Fruit fly (Drosophila melanogaster) whole organism, embryonic: ENCODE measurements around the gene CG7953.

Experiments
- ATbp ChIP-seq: fragments of 200-800 bp; sonication (Bioruptor generic); optimal IDR thresholded peaks from 2 replicates; lab custom pipeline; 2017; ENCODE audit warnings: missing biosample characterization, mild to moderate bottlenecking, missing genetic modification characterization, missing genetic modification reagents
- BtbVII ChIP-seq: fragments of 200-800 bp; sonication (Bioruptor generic); optimal IDR thresholded peaks from 3 replicates; lab custom pipeline; 2017; ENCODE audit warnings: missing biosample characterization, mild to moderate bottlenecking, missing genetic modification characterization
- CG10543 ChIP-seq: fragments of 200-800 bp; sonication (Bioruptor generic); optimal IDR thresholded peaks from 3 replicates; lab custom pipeline; 2017; ENCODE audit warnings: missing biosample characterization, mild to moderate bottlenecking, missing genetic modification characterization, moderate library complexity
- CG13894 ChIP-seq: fragments of 200-800 bp; sonication (Bioruptor generic); optimal IDR thresholded peaks from 3 replicates; lab custom pipeline; 2018; ENCODE audit warnings: missing biosample characterization, mild to moderate bottlenecking, missing genetic modification characterization, moderate library complexity
- CG15601 ChIP-seq: fragments of 200-800 bp; sonication (Bioruptor generic); optimal IDR thresholded peaks from 3 replicates; lab custom pipeline; 2019; ENCODE audit warnings: missing biosample characterization, mild to moderate bottlenecking, missing genetic modification characterization, moderate library complexity
- CG16863 ChIP-seq: fragments of 200-800 bp; sonication (Bioruptor generic); optimal IDR thresholded peaks from 3 replicates; lab custom pipeline; 2016; ENCODE audit warnings: missing biosample characterization, missing genetic modification characterization
- CG17385 ChIP-seq: fragments of 200-800 bp; sonication (Bioruptor generic); optimal IDR thresholded peaks from 3 replicates; lab custom pipeline; 2018; ENCODE audit warnings: missing biosample characterization, mild to moderate bottlenecking, missing genetic modification characterization
- CG2199 ChIP-seq: fragments of 200-800 bp; sonication (Bioruptor generic); IDR thresholded peaks from 3 replicates; pipeline ENCODE4 v1.3.6; 2022; ENCODE audit warnings: missing biosample characterization, missing genetic modification characterization
- CG2678 ChIP-seq: fragments of 200-800 bp; sonication (Bioruptor generic); optimal IDR thresholded peaks from 3 replicates; lab custom pipeline; 2019; ENCODE audit warnings: missing biosample characterization, mild to moderate bottlenecking, missing genetic modification characterization, moderate library complexity
- CG6254 ChIP-seq: fragments of 200-800 bp; sonication (Bioruptor generic); optimal IDR thresholded peaks from 3 replicates; lab custom pipeline; 2017; ENCODE audit warnings: mild to moderate bottlenecking, missing biosample characterization, missing genetic modification reagents, missing genetic modification characterization
- Drgx ChIP-seq: fragments of 200-800 bp; sonication (Bioruptor generic); IDR thresholded peaks from 2 replicates; pipeline ENCODE4 v1.3.6; 2022; ENCODE audit warnings: missing biosample characterization, missing genetic modification characterization
- Ets65A ChIP-seq: fragments of 200-800 bp; sonication (Bioruptor generic); peaks from one replicate; lab custom pipeline; 2016; ENCODE audit warnings: missing biosample characterization, missing genetic modification characterization
- HHEX ChIP-seq: fragments of 200-800 bp; sonication (Bioruptor generic); optimal IDR thresholded peaks from 3 replicates; lab custom pipeline; 2017; ENCODE audit warnings: missing biosample characterization, mild to moderate bottlenecking, missing genetic modification characterization, missing genetic modification reagents
- MTF-1 ChIP-seq: fragments of 200-800 bp; sonication (Bioruptor generic); optimal IDR thresholded peaks from 2 replicates; lab custom pipeline; 2018; ENCODE audit warnings: missing biosample characterization, mild to moderate bottlenecking, missing genetic modification characterization, borderline replicate concordance
- Med ChIP-seq: fragments of 200-800 bp; sonication (Bioruptor generic); peaks from one replicate; lab custom pipeline; 2016; ENCODE audit warnings: missing biosample characterization, missing genetic modification characterization, mild to moderate bottlenecking, inconsistent platforms, moderate library complexity
- Oli ChIP-seq: fragments of 200-800 bp; sonication (Bioruptor generic); optimal IDR thresholded peaks from 2 replicates; lab custom pipeline; 2018; ENCODE audit warnings: missing biosample characterization, mild to moderate bottlenecking, missing genetic modification characterization, moderate library complexity
- Pdp1 ChIP-seq, 2 experiments: fragments of 200-800 bp; sonication (Bioruptor generic); optimal IDR thresholded peaks; 3 replicates each; lab custom pipeline; 2016; ENCODE audit warnings: missing biosample characterization in 2 of 2, missing genetic modification characterization in 2 of 2, mild to moderate bottlenecking in 1 of 2, moderate library complexity in 1 of 2
- Sin3A ChIP-seq: fragments of >200 bp; optimal IDR thresholded peaks from 2 replicates; lab custom pipeline; 2018
- Sox100B ChIP-seq: fragments of 200-800 bp; sonication (Bioruptor generic); optimal IDR thresholded peaks from 3 replicates; lab custom pipeline; 2018; ENCODE audit warnings: missing biosample characterization, mild to moderate bottlenecking, missing genetic modification characterization
- Vsx1 ChIP-seq: fragments of 200-800 bp; sonication (Bioruptor generic); optimal IDR thresholded peaks from 2 replicates; lab custom pipeline; 2017; ENCODE audit warnings: missing biosample characterization, mild to moderate bottlenecking, missing genetic modification characterization, missing genetic modification reagents
- ap ChIP-seq: fragments of 200-800 bp; sonication (Bioruptor generic); IDR thresholded peaks from 2 replicates; pipeline ENCODE4 v1.3.6; 2022; ENCODE audit warnings: missing biosample characterization, missing genetic modification characterization
- ase ChIP-seq: fragments of 200-800 bp; sonication (Bioruptor generic); IDR thresholded peaks from 3 replicates; pipeline ENCODE4 v1.3.6; 2022; ENCODE audit warnings: missing biosample characterization, missing genetic modification characterization
- chinmo ChIP-seq: fragments of 200-800 bp; sonication (Bioruptor generic); IDR thresholded peaks from 4 replicates; pipeline ENCODE4 v1.3.6; 2022; ENCODE audit warnings: missing biosample characterization, missing genetic modification characterization; ENCODE audit not compliant: partially characterized antibody
- crol ChIP-seq: fragments of 200-800 bp; sonication (Bioruptor generic); IDR thresholded peaks from 2 replicates; pipeline ENCODE4 v1.3.6; 2022; ENCODE audit warnings: missing biosample characterization, missing genetic modification characterization
- dati ChIP-seq: fragments of 200-800 bp; sonication (Bioruptor generic); IDR thresholded peaks from 2 replicates; pipeline ENCODE4 v1.3.6; 2022; ENCODE audit warnings: missing biosample characterization, missing genetic modification characterization
- en ChIP-seq: fragments of 200-800 bp; sonication (Bioruptor generic); optimal IDR thresholded peaks from 2 replicates; lab custom pipeline; 2016; ENCODE audit warnings: missing biosample characterization, missing genetic modification characterization
- exex ChIP-seq: fragments of 200-800 bp; sonication (Bioruptor generic); optimal IDR thresholded peaks from 4 replicates; lab custom pipeline; 2018; ENCODE audit warnings: missing biosample characterization, mild to moderate bottlenecking, missing genetic modification characterization, moderate library complexity
- ftz-f1 ChIP-seq: fragments of 200-800 bp; sonication (Bioruptor generic); optimal IDR thresholded peaks from 2 replicates; lab custom pipeline; 2016; ENCODE audit warnings: missing biosample characterization, missing genetic modification characterization
- gcm ChIP-seq: fragments of 200-800 bp; sonication (Bioruptor generic); optimal IDR thresholded peaks from 2 replicates; lab custom pipeline; 2019; ENCODE audit warnings: missing biosample characterization, mild to moderate bottlenecking, missing genetic modification characterization, moderate library complexity
- grau ChIP-seq: fragments of 200-800 bp; optimal IDR thresholded peaks from 3 replicates; lab custom pipeline; 2019; ENCODE audit warnings: missing biosample characterization, mild to moderate bottlenecking, missing genetic modification characterization, moderate library complexity
- grn ChIP-seq: fragments of 200-800 bp; sonication (Bioruptor generic); optimal IDR thresholded peaks from 3 replicates; lab custom pipeline; 2017; ENCODE audit warnings: missing biosample characterization, missing genetic modification characterization
- lab ChIP-seq: fragments of 200-800 bp; sonication (Bioruptor generic); optimal IDR thresholded peaks from 3 replicates; lab custom pipeline; 2017; ENCODE audit warnings: missing biosample characterization, missing genetic modification characterization, mild to moderate bottlenecking, moderate library complexity, missing genetic modification reagents
- nom ChIP-seq: fragments of 200-800 bp; sonication (Bioruptor generic); optimal IDR thresholded peaks from 2 replicates; lab custom pipeline; 2017; ENCODE audit warnings: missing biosample characterization, missing genetic modification characterization, mild to moderate bottlenecking, moderate library complexity, missing genetic modification reagents
- org-1 ChIP-seq: fragments of 200-800 bp; sonication (Bioruptor generic); optimal IDR thresholded peaks from 2 replicates; lab custom pipeline; 2017; ENCODE audit warnings: missing biosample characterization, missing genetic modification characterization
- otp ChIP-seq: fragments of 200-800 bp; sonication (Bioruptor generic); IDR thresholded peaks from 3 replicates; pipeline ENCODE4, ENCODE4 v1.3.6; 2022; ENCODE audit warnings: missing biosample characterization, missing genetic modification characterization
- phol ChIP-seq: fragments of 200-800 bp; sonication (Bioruptor generic); optimal IDR thresholded peaks from 3 replicates; lab custom pipeline; 2018; ENCODE audit warnings: missing biosample characterization, mild to moderate bottlenecking, missing genetic modification characterization, moderate library complexity
- salm ChIP-seq: fragments of 200-800 bp; sonication (Bioruptor generic); optimal IDR thresholded peaks from 2 replicates; lab custom pipeline; 2018; ENCODE audit warnings: missing biosample characterization, mild to moderate bottlenecking, missing genetic modification characterization
- sd ChIP-seq: fragments of 200-800 bp; sonication (Bioruptor generic); optimal IDR thresholded peaks from 3 replicates; lab custom pipeline; 2018; ENCODE audit warnings: missing biosample characterization, mild to moderate bottlenecking, missing genetic modification characterization, moderate library complexity
- sens ChIP-seq: fragments of 200-800 bp; sonication (Bioruptor generic); peaks from one replicate; lab custom pipeline; 2016; ENCODE audit warnings: missing biosample characterization, missing genetic modification characterization
- sens-2 ChIP-seq: fragments of 200-800 bp; sonication (Bioruptor generic); IDR thresholded peaks from 2 replicates; pipeline ENCODE4 v1.3.6; 2022; ENCODE audit warnings: missing biosample characterization, missing genetic modification characterization
- sug ChIP-seq: fragments of 200-800 bp; optimal IDR thresholded peaks from 2 replicates; lab custom pipeline; 2019; ENCODE audit warnings: missing biosample characterization, mild to moderate bottlenecking, missing genetic modification characterization, moderate library complexity
- wor ChIP-seq: fragments of 200-800 bp; sonication (Bioruptor generic); IDR thresholded peaks from 2 replicates; pipeline ENCODE4 v1.3.6; 2022; ENCODE audit warnings: missing biosample characterization, missing genetic modification characterization
- zfh1 ChIP-seq: fragments of 200-800 bp; sonication (Bioruptor generic); IDR thresholded peaks from 3 replicates; pipeline ENCODE4 v1.3.6; 2022; ENCODE audit warnings: missing biosample characterization, missing genetic modification characterization

The CG7953 gene

DNA sequence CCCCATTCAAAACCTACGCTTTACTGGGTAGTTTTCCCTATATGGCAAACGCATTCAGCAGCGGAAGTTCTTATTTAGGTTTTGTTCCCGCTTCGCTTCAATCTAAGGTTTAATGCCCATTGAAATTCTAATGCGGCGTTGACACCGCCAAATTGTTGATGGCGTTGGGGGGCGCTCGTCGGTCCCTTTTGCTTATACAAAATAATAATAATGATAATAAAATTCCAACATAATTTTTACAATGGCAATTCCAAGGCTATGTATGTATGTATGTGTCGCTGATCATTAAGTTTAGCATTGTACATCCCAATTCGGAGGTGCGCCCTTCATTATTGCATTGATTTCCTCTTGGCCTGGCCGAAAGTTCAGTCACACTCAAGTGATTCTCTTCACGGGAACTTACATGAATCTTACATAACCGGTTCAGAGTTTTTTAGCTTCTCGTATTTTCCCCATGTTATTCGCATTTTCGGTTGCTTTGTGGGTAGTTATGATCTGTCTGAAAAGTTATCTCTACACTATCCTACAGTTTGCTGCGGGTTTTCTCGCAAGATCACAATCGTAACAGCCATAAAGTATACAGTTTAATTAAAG is 36.4 kb downstream of the CG7953 start:
- TF ChIP-seq Sin3A (lab: Kevin White, UChicago): no peak
- TF ChIP-seq CG13894 (tag; lab: Kevin White, UChicago): peak; percentile 70
- TF ChIP-seq sd (tag; lab: Kevin White, UChicago): peak; percentile 61
- TF ChIP-seq Pdp1 (GFP tag; optimal IDR thresholded peaks at IDR 0.05; lab: Kevin White, UChicago): peak in 1 of 2 experiments; percentile 56
- no peak for TF ChIP-seq Drgx (GFP tag; lab: Robert Waterston, UW)
- TF ChIP-seq Sox100B (GFP tag; lab: Kevin White, UChicago): no peak
- TF ChIP-seq grau (tag; lab: Kevin White, UChicago): no peak
- TF ChIP-seq CG2678 (tag; lab: Kevin White, UChicago): peak; percentile 19
- 0 out of 4 replicates have a peak, but pooled peaks have one; percentile 74 for TF ChIP-seq chinmo

DNA sequence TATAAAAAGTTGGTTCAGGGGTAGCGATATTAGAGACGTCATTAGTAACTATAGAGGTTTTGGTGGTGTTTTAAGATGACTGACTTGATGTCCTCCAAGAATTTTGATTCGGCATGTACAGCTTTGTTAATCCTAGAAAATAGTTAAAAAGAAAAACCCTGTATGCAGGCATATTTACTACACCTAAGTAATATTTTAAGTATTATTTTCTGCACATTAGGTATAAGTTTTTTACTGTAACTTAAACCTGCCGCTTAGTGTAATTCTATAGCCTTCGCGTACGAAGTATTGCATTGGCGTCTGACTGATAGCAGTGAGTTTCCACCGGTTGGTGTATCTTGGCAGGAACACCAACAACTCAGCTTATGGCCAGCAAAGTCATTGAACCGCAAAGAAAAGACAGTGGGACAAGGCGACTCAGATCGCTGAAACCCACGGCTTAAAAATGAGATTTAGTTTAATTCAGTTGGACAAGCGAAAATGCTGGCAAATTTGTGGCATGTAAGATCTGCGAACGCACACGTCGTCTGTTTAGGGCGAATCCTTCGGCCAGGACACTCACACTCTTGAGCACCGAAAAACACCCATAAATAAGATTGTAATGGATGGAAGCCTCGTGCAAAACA is 37.1 kb downstream of the CG7953 start:
- TF ChIP-seq sens (GFP tag; lab: Kevin White, UChicago) (peak; percentile 26), Ets65A (GFP tag; lab: Kevin White, UChicago) (peak; percentile 78), org-1 (GFP tag; lab: Kevin White, UChicago) (no peak), dati (GFP tag; lab: Robert Waterston, UW) (no peak), Med (GFP tag; lab: Kevin White, UChicago) (peak; percentile 33)

DNA sequence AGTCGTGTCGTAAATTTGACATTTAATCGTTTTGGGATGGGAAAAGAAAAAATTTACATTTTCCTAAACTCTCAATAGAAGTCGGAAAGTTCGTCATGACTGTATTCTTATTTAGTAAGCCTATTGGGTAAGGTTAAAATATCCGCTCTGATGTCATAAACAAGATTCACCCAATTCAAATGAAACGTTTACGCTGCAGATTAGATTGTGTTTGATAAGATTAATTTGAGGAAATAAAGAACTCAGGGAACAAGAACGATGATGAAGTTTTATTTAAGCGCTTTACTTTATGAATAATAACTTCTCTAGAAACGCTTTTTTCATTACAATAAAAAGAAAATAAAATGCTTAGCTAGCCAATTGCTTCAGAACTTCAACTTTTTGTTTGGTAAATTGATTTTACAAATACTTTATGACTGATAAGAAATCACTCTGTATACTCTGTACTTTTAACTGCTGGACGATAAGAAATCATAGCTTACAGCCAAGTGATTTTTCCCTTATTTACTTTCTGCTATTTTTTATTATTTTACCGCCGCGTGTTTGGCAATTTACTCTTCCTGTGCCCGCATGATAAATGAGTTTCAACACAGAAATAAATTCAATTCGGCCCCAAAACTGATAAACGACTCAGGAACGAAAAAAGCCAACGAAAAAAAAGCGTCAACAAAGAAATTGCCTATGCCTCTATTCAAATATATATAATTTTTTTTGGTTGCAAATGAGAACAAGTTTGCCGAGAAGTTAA is 38.8 kb downstream of the CG7953 start:
- peak; percentile 49 for TF ChIP-seq Med (GFP tag; lab: Kevin White, UChicago)
- peak; percentile 62 for TF ChIP-seq sug (tag; lab: Kevin White, UChicago)
- TF ChIP-seq grn (GFP tag; lab: Kevin White, UChicago): peak; percentile 62
- TF ChIP-seq gcm: peak; percentile 5
- peak; percentile 13 for TF ChIP-seq CG17385 (GFP tag; lab: Kevin White, UChicago)
- peak; percentile 17 for TF ChIP-seq Vsx1
- TF ChIP-seq sens-2: peak; percentile 24; the same call in 1 of the 2 replicates
- TF ChIP-seq MTF-1 (GFP tag; lab: Kevin White, UChicago): peak; percentile 5
- TF ChIP-seq nom (GFP tag; lab: Kevin White, UChicago): peak; percentile 35
- peak; percentile 14 for TF ChIP-seq CG15601
- peak; percentile 99 for TF ChIP-seq CG2199 (GFP tag; lab: Robert Waterston, UW)
- TF ChIP-seq CG16863 (GFP tag; lab: Kevin White, UChicago): no peak
- TF ChIP-seq ATbp (GFP tag; lab: Kevin White, UChicago): peak; percentile 30
- TF ChIP-seq ap (GFP tag; lab: Robert Waterston, UW): no peak
- peak; percentile 59 for TF ChIP-seq exex (tag; lab: Kevin White, UChicago)
- no peak for TF ChIP-seq ase (GFP tag; lab: Robert Waterston, UW)
- peak; percentile 10 for TF ChIP-seq CG6254 (GFP tag; lab: Kevin White, UChicago)
- no peak for TF ChIP-seq Oli (tag; lab: Kevin White, UChicago)
- TF ChIP-seq crol: no peak
- peak; percentile 40 for TF ChIP-seq BtbVII (GFP tag; lab: Kevin White, UChicago)
- TF ChIP-seq otp (GFP tag; lab: Robert Waterston, UW): no peak
- TF ChIP-seq sens (GFP tag; lab: Kevin White, UChicago): peak; percentile 50
- TF ChIP-seq lab (GFP tag; lab: Kevin White, UChicago): peak; percentile 18
- TF ChIP-seq phol: no peak
- peak in 1 of 2 experiments; percentile 19 for TF ChIP-seq Pdp1 (GFP tag; optimal IDR thresholded peaks at IDR 0.05; lab: Kevin White, UChicago)
- TF ChIP-seq Sox100B (GFP tag; lab: Kevin White, UChicago): peak; percentile 8
- no peak for TF ChIP-seq ftz-f1 (GFP tag; lab: Kevin White, UChicago)
- no peak for TF ChIP-seq zfh1 (GFP tag; lab: Robert Waterston, UW)
- peak; percentile 19 for TF ChIP-seq CG2678 (tag; lab: Kevin White, UChicago)
- no peak for TF ChIP-seq en
- peak; percentile 19 for TF ChIP-seq CG10543
- peak; percentile 3 for TF ChIP-seq HHEX (GFP tag; lab: Kevin White, UChicago)
- TF ChIP-seq wor (GFP tag; lab: Robert Waterston, UW): no peak
- TF ChIP-seq salm (tag; lab: Kevin White, UChicago): peak; percentile 23
